Worm (Caenorhabditis elegans) whole organism, mixed stage, embryonic: Measurements from ENCODE around the gene Y49F6B.12.

ENCODE experiments used
- bed-3 ChIP-seq: fragments of 200-800 bp; sonication (Bioruptor generic); optimal IDR thresholded peaks from 3 replicates; lab custom pipeline; 2018; ENCODE audit warnings: mild to moderate bottlenecking, missing genetic modification characterization, moderate library complexity, missing compliant biosample characterization
- ceh-39 ChIP-seq: fragments of 150-350 bp; optimal IDR thresholded peaks from 2 replicates; lab custom pipeline; 2014; ENCODE audit warnings: missing biosample characterization, missing genetic modification characterization
- ceh-43 ChIP-seq: fragments of 200-800 bp; sonication (Bioruptor generic); optimal IDR thresholded peaks from 2 replicates; lab custom pipeline; 2018; ENCODE audit warnings: mild to moderate bottlenecking, missing genetic modification characterization, moderate library complexity, missing compliant biosample characterization
- ces-1 ChIP-seq: fragments of 150-350 bp; optimal IDR thresholded peaks from 2 replicates; lab custom pipeline; 2014; ENCODE audit warnings: missing biosample characterization, missing genetic modification reagents, missing genetic modification characterization
- cnd-1 ChIP-seq: fragments of 200-800 bp; sonication (Bioruptor generic); optimal IDR thresholded peaks from 2 replicates; lab custom pipeline; 2018; ENCODE audit warnings: mild to moderate bottlenecking, missing genetic modification characterization, missing compliant biosample characterization
- drap-1 ChIP-seq: fragments of 200-800 bp; sonication (Bioruptor generic); optimal IDR thresholded peaks from 3 replicates; lab custom pipeline; 2018; ENCODE audit warnings: mild to moderate bottlenecking, missing genetic modification characterization, missing compliant biosample characterization
- elt-1 ChIP-seq: sonication (generic microtip); optimal IDR thresholded peaks from 2 replicates; lab custom pipeline; 2017; ENCODE audit warnings: missing genetic modification characterization, mild to moderate bottlenecking, missing compliant biosample characterization, antibody characterized with exemption, moderate library complexity, borderline replicate concordance; ENCODE audit not compliant: insufficient read depth
- elt-3 ChIP-seq: fragments of 150-350 bp; optimal IDR thresholded peaks from 2 replicates; lab custom pipeline; 2014; ENCODE audit warnings: missing biosample characterization, missing genetic modification characterization
- flh-1 ChIP-seq: fragments of 200-800 bp; sonication (Bioruptor generic); optimal IDR thresholded peaks from 2 replicates; lab custom pipeline; 2018; ENCODE audit warnings: mild to moderate bottlenecking, missing genetic modification characterization, moderate library complexity, missing compliant biosample characterization
- ham-2 ChIP-seq: fragments of 200-800 bp; sonication (Bioruptor generic); optimal IDR thresholded peaks from 2 replicates; lab custom pipeline; 2018; ENCODE audit warnings: mild to moderate bottlenecking, missing genetic modification characterization, missing compliant biosample characterization
- hlh-1 ChIP-seq: fragments of 150-350 bp; optimal IDR thresholded peaks from 2 replicates; lab custom pipeline; 2014; ENCODE audit warnings: missing biosample characterization, missing genetic modification reagents, missing genetic modification characterization
- lin-13 ChIP-seq: fragments of 150-350 bp; optimal IDR thresholded peaks from 2 replicates; lab custom pipeline; 2014; ENCODE audit warnings: missing biosample characterization, missing genetic modification characterization
- lin-32 ChIP-seq: fragments of 200-800 bp; sonication (Bioruptor generic); optimal IDR thresholded peaks from 2 replicates; lab custom pipeline; 2018; ENCODE audit warnings: mild to moderate bottlenecking, missing genetic modification characterization, missing compliant biosample characterization
- mab-5 ChIP-seq: fragments of 150-350 bp; optimal IDR thresholded peaks from 2 replicates; lab custom pipeline; 2014; ENCODE audit warnings: missing biosample characterization, missing genetic modification characterization
- mls-2 ChIP-seq: sonication (generic microtip); optimal IDR thresholded peaks from 2 replicates; lab custom pipeline; 2016; ENCODE audit warnings: mild to moderate bottlenecking, missing genetic modification characterization, moderate library complexity, missing compliant biosample characterization
- nhr-12 ChIP-seq: fragments of 150-350 bp; optimal IDR thresholded peaks from 2 replicates; lab custom pipeline; 2014; ENCODE audit warnings: missing biosample characterization, missing genetic modification characterization
- nhr-2 ChIP-seq: fragments of 150-350 bp; optimal IDR thresholded peaks from 2 replicates; lab custom pipeline; 2014; ENCODE audit warnings: missing biosample characterization, missing genetic modification characterization
- nhr-237 ChIP-seq: fragments of 150-350 bp; optimal IDR thresholded peaks from 2 replicates; lab custom pipeline; 2014; ENCODE audit warnings: missing biosample characterization, missing genetic modification characterization
- nhr-28 ChIP-seq: fragments of 150-350 bp; optimal IDR thresholded peaks from 2 replicates; lab custom pipeline; 2014; ENCODE audit warnings: missing biosample characterization, missing genetic modification characterization
- pha-4 ChIP-seq: fragments of 150-350 bp; optimal IDR thresholded peaks from 2 replicates; lab custom pipeline; 2018; ENCODE audit warnings: missing biosample characterization, missing genetic modification reagents, missing genetic modification characterization
- sem-2 ChIP-seq: fragments of 200-800 bp; sonication (Bioruptor generic); optimal IDR thresholded peaks from 2 replicates; lab custom pipeline; 2018; ENCODE audit warnings: mild to moderate bottlenecking, missing genetic modification characterization, missing compliant biosample characterization
- snpc-4 ChIP-seq: fragments of 150-350 bp; optimal IDR thresholded peaks from 2 replicates; lab custom pipeline; 2014; ENCODE audit warnings: missing biosample characterization, missing genetic modification characterization
- sptf-1 ChIP-seq: sonication (generic microtip); optimal IDR thresholded peaks from 2 replicates; lab custom pipeline; 2017; ENCODE audit warnings: mild to moderate bottlenecking, missing genetic modification characterization, moderate library complexity, missing compliant biosample characterization
- tbx-8 ChIP-seq: fragments of 200-800 bp; sonication (Bioruptor generic); optimal IDR thresholded peaks from 2 replicates; lab custom pipeline; 2018; ENCODE audit warnings: mild to moderate bottlenecking, missing genetic modification characterization, moderate library complexity, missing compliant biosample characterization
- unc-120 ChIP-seq: sonication (generic microtip); optimal IDR thresholded peaks from 2 replicates; lab custom pipeline; 2017; ENCODE audit warnings: missing genetic modification characterization, missing compliant biosample characterization; ENCODE audit not compliant: poor library complexity, severe bottlenecking
- unc-39 ChIP-seq: fragments of 150-350 bp; optimal IDR thresholded peaks from 2 replicates; lab custom pipeline; 2014; ENCODE audit warnings: missing biosample characterization, missing genetic modification characterization
- unc-62 ChIP-seq: fragments of 150-350 bp; optimal IDR thresholded peaks from 2 replicates; lab custom pipeline; 2014; ENCODE audit warnings: missing biosample characterization, missing genetic modification reagents, missing genetic modification characterization
- zip-8 ChIP-seq: fragments of 150-350 bp; optimal IDR thresholded peaks from 2 replicates; lab custom pipeline; 2014; ENCODE audit warnings: missing biosample characterization, missing genetic modification characterization
- ztf-11 ChIP-seq: fragments of 150-350 bp; optimal IDR thresholded peaks from 2 replicates; lab custom pipeline; 2014; ENCODE audit warnings: missing biosample characterization, missing genetic modification characterization

Y49F6B.12 gene

ce11 chrII:3448776-3449280 is 23.4 kb downstream of the Y49F6B.12 start, which contains the start of gene C16C8.25:
C16C8.25 (plus strand) TSS chrII:3449230.
- TF ChIP-seq nhr-12: no peak
- TF ChIP-seq zip-8 (tag; lab: Kevin White, UChicago): no peak
- no peak for TF ChIP-seq nhr-28 (tag; lab: Kevin White, UChicago)
- TF ChIP-seq pha-4 (tag; lab: Kevin White, UChicago): no peak
- TF ChIP-seq snpc-4: no peak
- no peak for TF ChIP-seq tbx-8 (GFP tag; lab: Kevin White, UChicago)
- no peak for TF ChIP-seq nhr-2
- no peak for TF ChIP-seq flh-1 (GFP tag; lab: Kevin White, UChicago)
- TF ChIP-seq, all 35 proteins: peak for 0

ce11 chrII:3447906-3448305 is 24.3 kb downstream of the Y49F6B.12 start, which contains the start of gene C16C8.21:
C16C8.21 (plus strand) TSS chrII:3448206.
- TF ChIP-seq bed-3 (GFP tag; lab: Kevin White, UChicago): no peak
- TF ChIP-seq cnd-1 (tag; lab: Kevin White, UChicago): no peak
- TF ChIP-seq snpc-4: no peak
- TF ChIP-seq sem-2: no peak
- no peak for TF ChIP-seq mls-2 (tag; lab: Kevin White, UChicago)
- no peak for TF ChIP-seq unc-39 (tag; lab: Kevin White, UChicago)
- no peak for TF ChIP-seq mab-5 (tag; lab: Kevin White, UChicago)
- no peak for TF ChIP-seq nhr-237 (tag; lab: Kevin White, UChicago)
- no peak for TF ChIP-seq ceh-39
- TF ChIP-seq elt-3 (tag; lab: Kevin White, UChicago): no peak

- no peak for TF ChIP-seq nhr-12
- TF ChIP-seq unc-62 (GFP tag; lab: Kevin White, UChicago): no peak
- no peak for TF ChIP-seq ztf-11 (tag; lab: Kevin White, UChicago)
- no peak for TF ChIP-seq nhr-237 (tag; lab: Kevin White, UChicago)
- TF ChIP-seq pha-4 (tag; lab: Kevin White, UChicago): no peak
- no peak for TF ChIP-seq ces-1
- TF ChIP-seq ham-2 (GFP tag; lab: Kevin White, UChicago): no peak
- TF ChIP-seq nhr-28 (tag; lab: Kevin White, UChicago): no peak
- no peak for TF ChIP-seq hlh-1 (tag; lab: Kevin White, UChicago)
- TF ChIP-seq nhr-2: no peak
- TF ChIP-seq mab-5 (tag; lab: Kevin White, UChicago): no peak
- TF ChIP-seq tbx-8 (GFP tag; lab: Kevin White, UChicago): no peak
- no peak for TF ChIP-seq lin-32
- TF ChIP-seq unc-120 (tag; lab: Kevin White, UChicago): no peak
Measured at ce11 chrII:3446647-3447046, 25.6 kb downstream of the Y49F6B.12 start, which contains the start of the genes C16C8.20 and gldi-6. C16C8.20 (plus strand) TSS chrII:3446947. gldi-6 (plus strand) TSS chrII:3446947.

- TF ChIP-seq ces-1 (no peak), flh-1 (GFP tag; lab: Kevin White, UChicago) (no peak), pha-4 (tag; lab: Kevin White, UChicago) (no peak), zip-8 (tag; lab: Kevin White, UChicago) (no peak), ceh-43 (GFP tag; lab: Kevin White, UChicago) (no peak), ztf-11 (tag; lab: Kevin White, UChicago) (no peak), cnd-1 (tag; lab: Kevin White, UChicago) (no peak), drap-1 (GFP tag; lab: Kevin White, UChicago) (no peak), sem-2 (no peak), sptf-1 (no peak), elt-3 (tag; lab: Kevin White, UChicago) (no peak), nhr-12 (no peak)
Measured at ce11 chrII:3445285-3445806, 26.9 kb downstream of the Y49F6B.12 start, which contains the start of the genes C16C8.5 and C16C8.16. C16C8.5 (minus strand) TSS chrII:3445385. C16C8.16 (plus strand) TSS chrII:3445756.

- no peak for TF ChIP-seq lin-13 (tag; lab: Kevin White, UChicago)
Measured at ce11 chrII:3444280-3444679, 27.9 kb downstream of the Y49F6B.12 start, which contains the start of gene C16C8.4. C16C8.4 (minus strand) TSS chrII:3444380.

ce11 chrII:3443154-3443553 is 29.1 kb downstream of the Y49F6B.12 start, which contains the start of gene C16C8.22:
C16C8.22 (minus strand) TSS chrII:3443254.
- TF ChIP-seq zip-8 (tag; lab: Kevin White, UChicago): no peak
- no peak for TF ChIP-seq unc-120 (tag; lab: Kevin White, UChicago)
- no peak for TF ChIP-seq elt-1
- TF ChIP-seq lin-32: no peak
- TF ChIP-seq hlh-1 (tag; lab: Kevin White, UChicago): no peak
- TF ChIP-seq mab-5 (tag; lab: Kevin White, UChicago): no peak
- TF ChIP-seq tbx-8 (GFP tag; lab: Kevin White, UChicago): no peak
